Worm (Caenorhabditis elegans) whole organism, L2 larva: ENCODE measurements around the gene T02G5.15.
"Not testable (repeated sequence)": the region's sequence is repeated elsewhere in the genome, so short reads cannot be mapped to it uniquely, and the experiment has no call there.

Experiments used
- C34F6.9 ChIP-seq: fragments of 150-350 bp; optimal IDR thresholded peaks from 2 replicates; lab custom pipeline; 2014; ENCODE audit warnings: missing biosample characterization, missing genetic modification characterization
- F13H6.1 ChIP-seq: sonication (generic microtip); optimal IDR thresholded peaks from 2 replicates; lab custom pipeline; 2016; ENCODE audit warnings: missing genetic modification characterization, missing compliant biosample characterization
- R02D3.7 ChIP-seq: fragments of 150-350 bp; optimal IDR thresholded peaks from 2 replicates; lab custom pipeline; 2014; ENCODE audit warnings: missing biosample characterization, missing genetic modification characterization
- Y55F3AM.14 ChIP-seq: fragments of 200-800 bp; sonication (Bioruptor generic); optimal IDR thresholded peaks from 2 replicates; lab custom pipeline; 2018; ENCODE audit warnings: mild to moderate bottlenecking, missing genetic modification characterization, missing compliant biosample characterization
- ZK546.5 ChIP-seq: sonication (generic microtip); optimal IDR thresholded peaks from 2 replicates; lab custom pipeline; 2017; ENCODE audit warnings: missing biosample characterization, missing genetic modification characterization
- alr-1 ChIP-seq: fragments of 150-350 bp; optimal IDR thresholded peaks from 2 replicates; lab custom pipeline; 2014; ENCODE audit warnings: missing biosample characterization, missing genetic modification characterization
- aly-2 ChIP-seq: fragments of 150-350 bp; optimal IDR thresholded peaks from 2 replicates; lab custom pipeline; 2014; ENCODE audit warnings: missing biosample characterization, missing genetic modification characterization
- ama-1 ChIP-seq: fragments of 150-350 bp; optimal IDR thresholded peaks from 2 replicates; lab custom pipeline; 2018; ENCODE audit warnings: inconsistent platforms
- blmp-1 ChIP-seq: sonication (generic microtip); optimal IDR thresholded peaks from 2 replicates; lab custom pipeline; 2017; ENCODE audit warnings: missing genetic modification characterization, mild to moderate bottlenecking, missing compliant biosample characterization, antibody characterized with exemption, moderate library complexity; ENCODE audit not compliant: insufficient read depth
- ceh-16 ChIP-seq: fragments of 150-350 bp; optimal IDR thresholded peaks from 2 replicates; lab custom pipeline; 2014; ENCODE audit warnings: missing biosample characterization, missing genetic modification characterization
- crh-2 ChIP-seq: sonication (generic microtip); optimal IDR thresholded peaks from 2 replicates; lab custom pipeline; 2017; ENCODE audit warnings: missing biosample characterization, missing genetic modification characterization
- dmd-4 ChIP-seq: sonication (generic microtip); optimal IDR thresholded peaks from 2 replicates; lab custom pipeline; 2017; ENCODE audit warnings: missing biosample characterization, missing genetic modification characterization
- egl-27 ChIP-seq: sonication (generic microtip); optimal IDR thresholded peaks from 3 replicates; lab custom pipeline; 2017; ENCODE audit warnings: missing biosample characterization, missing genetic modification reagents, missing genetic modification characterization
- elt-3 ChIP-seq: sonication (generic microtip); optimal IDR thresholded peaks from 2 replicates; lab custom pipeline; 2017; ENCODE audit warnings: missing biosample characterization, missing genetic modification characterization
- fos-1 ChIP-seq: fragments of 150-350 bp; optimal IDR thresholded peaks from 2 replicates; lab custom pipeline; 2014; ENCODE audit warnings: missing biosample characterization, missing genetic modification characterization
- lin-11 ChIP-seq: fragments of 150-350 bp; sonication (generic microtip); optimal IDR thresholded peaks from 2 replicates; lab custom pipeline; 2014; ENCODE audit warnings: missing biosample characterization, missing genetic modification characterization, inconsistent platforms, mixed read lengths
- lin-13 ChIP-seq: fragments of 150-350 bp; optimal IDR thresholded peaks from 2 replicates; lab custom pipeline; 2014; ENCODE audit warnings: missing biosample characterization, missing genetic modification reagents, missing genetic modification characterization
- lin-39 ChIP-seq: fragments of 150-350 bp; optimal IDR thresholded peaks from 2 replicates; lab custom pipeline; 2014; ENCODE audit warnings: missing biosample characterization, missing genetic modification reagents, missing genetic modification characterization
- lsy-2 ChIP-seq, 2 experiments: fragments of 150-350 bp in 1 of 2; sonication (generic microtip) in 1 of 2; optimal IDR thresholded peaks; 2 replicates each; lab custom pipeline; 2014 to 2017; ENCODE audit warnings: missing biosample characterization in 2 of 2, missing genetic modification characterization in 2 of 2
- mab-5 ChIP-seq: fragments of 150-350 bp; optimal IDR thresholded peaks from 2 replicates; lab custom pipeline; 2014; ENCODE audit warnings: missing biosample characterization, missing genetic modification characterization
- mbf-1 ChIP-seq: sonication (generic microtip); optimal IDR thresholded peaks from 2 replicates; lab custom pipeline; 2017; ENCODE audit warnings: missing biosample characterization, missing genetic modification characterization
- mdl-1 ChIP-seq, 2 experiments: fragments of 150-350 bp in 1 of 2; sonication (generic microtip) in 1 of 2; optimal IDR thresholded peaks; 2 replicates each; lab custom pipeline; 2017; ENCODE audit warnings: missing biosample characterization in 2 of 2, missing genetic modification characterization in 2 of 2
- nhr-10 ChIP-seq: sonication (generic microtip); optimal IDR thresholded peaks from 2 replicates; lab custom pipeline; 2017; ENCODE audit warnings: missing biosample characterization, missing genetic modification characterization
- nhr-11 ChIP-seq: fragments of 150-350 bp; optimal IDR thresholded peaks from 2 replicates; lab custom pipeline; 2014; ENCODE audit warnings: missing biosample characterization, missing genetic modification characterization
- nhr-12 ChIP-seq: fragments of 150-350 bp; optimal IDR thresholded peaks from 2 replicates; lab custom pipeline; 2014; ENCODE audit warnings: missing biosample characterization, missing genetic modification characterization
- nhr-129 ChIP-seq: fragments of 150-350 bp; optimal IDR thresholded peaks from 2 replicates; lab custom pipeline; 2014; ENCODE audit warnings: missing biosample characterization, missing genetic modification characterization
- nhr-21 ChIP-seq: fragments of 150-350 bp; optimal IDR thresholded peaks from 2 replicates; lab custom pipeline; 2014; ENCODE audit warnings: missing biosample characterization, missing genetic modification characterization
- nhr-23 ChIP-seq: fragments of 150-350 bp; optimal IDR thresholded peaks from 2 replicates; lab custom pipeline; 2014; ENCODE audit warnings: missing biosample characterization, missing genetic modification reagents, missing genetic modification characterization
- nhr-25 ChIP-seq: fragments of 150-350 bp; sonication (generic microtip); optimal IDR thresholded peaks from 3 replicates; lab custom pipeline; 2014; ENCODE audit warnings: missing biosample characterization, missing genetic modification characterization
- nhr-6 ChIP-seq: fragments of 150-350 bp; optimal IDR thresholded peaks from 2 replicates; lab custom pipeline; 2014; ENCODE audit warnings: missing biosample characterization, missing genetic modification characterization
- nhr-77 ChIP-seq: fragments of 150-350 bp; optimal IDR thresholded peaks from 2 replicates; lab custom pipeline; 2014; ENCODE audit warnings: missing biosample characterization, missing genetic modification characterization
- peb-1 ChIP-seq: fragments of 150-350 bp; optimal IDR thresholded peaks from 2 replicates; lab custom pipeline; 2014; ENCODE audit warnings: missing biosample characterization, missing genetic modification characterization
- sem-4 ChIP-seq: fragments of 150-350 bp; optimal IDR thresholded peaks from 2 replicates; lab custom pipeline; 2014; ENCODE audit warnings: missing biosample characterization, missing genetic modification reagents, missing genetic modification characterization
- skn-1 ChIP-seq: sonication (generic microtip); optimal IDR thresholded peaks from 2 replicates; lab custom pipeline; 2017; ENCODE audit warnings: missing biosample characterization, missing genetic modification characterization
- sma-3 ChIP-seq: sonication (generic microtip); optimal IDR thresholded peaks from 2 replicates; lab custom pipeline; 2016; ENCODE audit warnings: missing genetic modification reagents, missing genetic modification characterization, missing compliant biosample characterization
- sma-9 ChIP-seq, 2 experiments: fragments of 150-350 bp in 1 of 2; sonication (generic microtip) in 1 of 2; optimal IDR thresholded peaks; 2 replicates each; lab custom pipeline; 2014 to 2016; ENCODE audit warnings: missing genetic modification characterization in 2 of 2, mild to moderate bottlenecking in 1 of 2, missing biosample characterization in 1 of 2, missing compliant biosample characterization in 1 of 2, missing genetic modification reagents in 1 of 2, moderate library complexity in 1 of 2
- snpc-4 ChIP-seq: fragments of 150-350 bp; optimal IDR thresholded peaks from 2 replicates; lab custom pipeline; 2014; ENCODE audit warnings: missing biosample characterization, missing genetic modification characterization
- unc-39 ChIP-seq: fragments of 150-350 bp; optimal IDR thresholded peaks from 2 replicates; lab custom pipeline; 2014; ENCODE audit warnings: missing biosample characterization, missing genetic modification characterization
- unc-55 ChIP-seq: fragments of 150-350 bp; sonication (generic microtip); optimal IDR thresholded peaks from 3 replicates; lab custom pipeline; 2014; ENCODE audit warnings: missing biosample characterization, missing genetic modification reagents, missing genetic modification characterization
- unc-62 ChIP-seq: fragments of 150-350 bp; optimal IDR thresholded peaks from 2 replicates; lab custom pipeline; 2014; ENCODE audit warnings: missing biosample characterization, missing genetic modification reagents, missing genetic modification characterization
- zag-1 ChIP-seq: fragments of 150-350 bp; optimal IDR thresholded peaks from 2 replicates; lab custom pipeline; 2014; ENCODE audit warnings: missing biosample characterization, missing genetic modification characterization
- ztf-1 ChIP-seq: fragments of 200-800 bp; sonication (Bioruptor generic); conservative IDR thresholded peaks from 2 replicates; pipeline ENCODE4 v1.3.6; 2022; ENCODE audit warnings: missing genetic modification characterization, missing compliant biosample characterization
- ztf-11 ChIP-seq: sonication (generic microtip); optimal IDR thresholded peaks from 2 replicates; lab custom pipeline; 2017; ENCODE audit warnings: missing biosample characterization, missing genetic modification characterization
- ztf-4 ChIP-seq: fragments of 150-350 bp; optimal IDR thresholded peaks from 2 replicates; lab custom pipeline; 2014; ENCODE audit warnings: missing biosample characterization, missing genetic modification characterization

The T02G5.15 gene

ce11 chrII:7084021-7084420, at the start of gene T02G5.15, which contains the start of gene T02G5.14:
Gene T02G5.15 (plus strand): TSS chrII:7084321.
Gene T02G5.14 (plus strand): TSS chrII:7084321.
- not testable (repeated sequence) for TF ChIP-seq mdl-1 (tag; optimal IDR thresholded peaks at IDR 0.05; lab: Kevin White, UChicago); nhr-10 (tag; lab: Kevin White, UChicago); sma-3

DNA sequence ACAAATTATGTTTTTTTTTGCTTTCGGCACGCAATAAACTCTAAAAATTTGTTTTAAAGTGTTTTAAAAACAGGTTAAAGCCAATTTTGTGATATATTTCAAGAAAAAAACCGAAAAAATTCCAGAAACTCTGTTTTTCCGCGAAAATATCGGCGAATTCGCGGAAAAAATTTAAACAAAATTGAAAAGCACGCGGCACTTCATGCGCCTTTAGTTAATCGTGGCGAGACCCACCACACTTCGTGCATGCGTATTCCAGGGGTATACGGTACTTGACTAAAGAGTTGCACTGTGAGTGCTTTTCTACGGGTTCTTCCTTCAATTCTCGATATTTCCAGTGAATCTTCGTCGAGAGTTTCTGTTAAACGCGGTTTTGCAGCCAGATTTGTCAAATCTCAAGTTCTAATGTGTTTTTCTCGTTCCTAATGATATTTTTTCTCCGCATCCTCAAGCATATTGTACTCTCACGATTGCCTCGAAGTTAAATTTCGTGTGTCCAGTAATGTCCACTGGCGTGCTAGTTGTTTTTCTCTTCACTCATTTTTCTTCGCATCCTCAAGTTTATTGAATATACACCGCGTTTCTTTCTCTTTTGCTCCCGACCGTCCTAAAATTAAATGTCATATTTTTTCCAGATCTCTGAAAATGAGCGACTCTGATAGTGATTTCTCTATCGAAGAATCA, 46.3 kb upstream of the T02G5.15 start, which contains the start of gene cin-4:
cin-4 (plus strand) TSS at position 634 of the 684 bp plus-strand sequence.
- TF ChIP-seq ztf-1 (GFP tag; lab: Robert Waterston, UW) (no peak), nhr-10 (tag; lab: Kevin White, UChicago) (no peak), sma-9 (GFP tag; optimal IDR thresholded peaks at IDR 0.05; lab: Kevin White, UChicago) (no peak), sma-9 (tag; optimal IDR thresholded peaks at IDR 0.05; lab: Kevin White, UChicago) (no peak)

- no peak for TF ChIP-seq F13H6.1 (tag; lab: Kevin White, UChicago)
- no peak for TF ChIP-seq sem-4 (tag; lab: Kevin White, UChicago)
- TF ChIP-seq R02D3.7 (tag; lab: Kevin White, UChicago), result no peak
- TF ChIP-seq, all 48 proteins: peak for 0
These were observed 34.7 kb upstream of the T02G5.15 start for ce11 chrII:7049470-7049869.

DNA sequence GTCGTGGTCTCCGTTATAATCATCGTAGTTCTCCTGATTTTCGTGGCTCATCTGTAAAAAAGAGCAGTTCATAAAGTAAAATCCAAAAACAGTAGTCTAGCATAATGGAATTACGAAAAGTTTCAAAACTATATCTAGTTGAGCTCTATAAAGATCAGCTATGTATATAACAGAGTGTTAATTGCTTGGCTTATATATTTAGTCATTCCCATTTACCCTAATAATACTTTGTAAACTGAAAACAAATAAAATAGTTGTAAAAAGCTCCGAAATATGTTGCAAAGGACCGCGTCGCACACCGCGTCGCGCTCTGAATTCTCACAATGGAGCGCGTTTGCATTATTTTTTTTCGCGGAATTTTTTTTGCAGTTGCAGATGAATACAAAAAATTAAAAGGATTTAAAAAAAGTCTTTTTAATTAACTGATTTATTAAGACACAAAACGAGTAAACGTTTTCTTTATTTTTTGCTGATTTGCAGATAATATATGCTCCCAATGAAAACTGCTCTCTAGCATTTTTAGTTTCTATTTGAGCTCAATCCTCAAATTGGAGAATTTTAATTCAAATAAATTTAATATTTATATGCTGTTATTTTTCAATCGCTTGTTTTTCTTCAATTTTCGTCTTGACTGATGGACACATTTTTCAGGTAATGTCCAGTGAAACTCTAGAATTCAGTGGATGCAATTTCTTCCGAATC, 33.9 kb upstream of the T02G5.15 start, which contains the start of the genes tcer-1 and ZK1127.5:
tcer-1 (minus strand) TSS at position 51 of the 702 bp plus-strand sequence.
ZK1127.5 (plus strand) TSS at position 652 of the 702 bp plus-strand sequence.
- TF ChIP-seq snpc-4 (tag; lab: Kevin White, UChicago) (peak; percentile 40), mbf-1 (no peak), nhr-129 (tag; lab: Kevin White, UChicago) (peak; percentile 44), sem-4 (tag; lab: Kevin White, UChicago) (peak; percentile 41), crh-2 (tag; lab: Kevin White, UChicago) (peak; percentile 32), nhr-12 (tag; lab: Kevin White, UChicago) (no peak), sma-9 (GFP tag; optimal IDR thresholded peaks at IDR 0.05; lab: Kevin White, UChicago) (peak; percentile 4), sma-9 (tag; optimal IDR thresholded peaks at IDR 0.05; lab: Kevin White, UChicago) (no peak), ztf-4 (tag; lab: Kevin White, UChicago) (no peak), peb-1 (tag; lab: Kevin White, UChicago) (no peak), lin-11 (no peak), mdl-1 (tag; optimal IDR thresholded peaks at IDR 0.05; lab: Kevin White, UChicago) (no peak), lin-13 (GFP tag; lab: Kevin White, UChicago) (peak; percentile 44), nhr-10 (tag; lab: Kevin White, UChicago) (no peak), alr-1 (tag; lab: Kevin White, UChicago) (no peak), lsy-2 (tag; optimal IDR thresholded peaks at IDR 0.05; lab: Kevin White, UChicago) (peak in 1 of 2 experiments; percentile 70), blmp-1 (tag; lab: Kevin White, UChicago) (no peak), nhr-25 (tag; lab: Kevin White, UChicago) (no peak), zag-1 (tag; lab: Kevin White, UChicago) (no peak), skn-1 (tag; lab: Kevin White, UChicago) (no peak), nhr-23 (tag; lab: Kevin White, UChicago) (no peak), elt-3 (no peak), Y55F3AM.14 (GFP tag; lab: Kevin White, UChicago) (no peak), ztf-11 (tag; lab: Kevin White, UChicago) (no peak), unc-39 (no peak), ama-1 (lab: Kevin White, UChicago) (no peak), egl-27 (tag; lab: Kevin White, UChicago) (no peak), mab-5 (tag; lab: Kevin White, UChicago) (no peak), dmd-4 (tag; lab: Kevin White, UChicago) (no peak), nhr-21 (tag; lab: Kevin White, UChicago) (no peak), C34F6.9 (tag; lab: Kevin White, UChicago) (peak; percentile 89), nhr-6 (tag; lab: Kevin White, UChicago) (no peak), F13H6.1 (tag; lab: Kevin White, UChicago) (peak; percentile 38), aly-2 (tag; lab: Kevin White, UChicago) (no peak), fos-1 (tag; lab: Kevin White, UChicago) (peak; percentile 1), ZK546.5 (tag; lab: Kevin White, UChicago) (no peak), nhr-11 (no peak), lin-39 (tag; lab: Kevin White, UChicago) (no peak), R02D3.7 (tag; lab: Kevin White, UChicago) (no peak), unc-55 (peak; percentile 69), ztf-1 (GFP tag; lab: Robert Waterston, UW) (no peak), unc-62 (GFP tag; lab: Kevin White, UChicago) (no peak), ceh-16 (tag; lab: Kevin White, UChicago) (no peak), nhr-77 (no peak)
